Worm (Caenorhabditis elegans) whole organism, dauer: ENCODE data around the gene plc-4.

Experiments used
- unc-62 ChIP-seq: sonication (generic microtip); optimal IDR thresholded peaks from 2 replicates; lab custom pipeline; 2017; ENCODE audit warnings: missing biosample characterization, missing genetic modification reagents, missing genetic modification characterization

The plc-4 gene

DNA sequence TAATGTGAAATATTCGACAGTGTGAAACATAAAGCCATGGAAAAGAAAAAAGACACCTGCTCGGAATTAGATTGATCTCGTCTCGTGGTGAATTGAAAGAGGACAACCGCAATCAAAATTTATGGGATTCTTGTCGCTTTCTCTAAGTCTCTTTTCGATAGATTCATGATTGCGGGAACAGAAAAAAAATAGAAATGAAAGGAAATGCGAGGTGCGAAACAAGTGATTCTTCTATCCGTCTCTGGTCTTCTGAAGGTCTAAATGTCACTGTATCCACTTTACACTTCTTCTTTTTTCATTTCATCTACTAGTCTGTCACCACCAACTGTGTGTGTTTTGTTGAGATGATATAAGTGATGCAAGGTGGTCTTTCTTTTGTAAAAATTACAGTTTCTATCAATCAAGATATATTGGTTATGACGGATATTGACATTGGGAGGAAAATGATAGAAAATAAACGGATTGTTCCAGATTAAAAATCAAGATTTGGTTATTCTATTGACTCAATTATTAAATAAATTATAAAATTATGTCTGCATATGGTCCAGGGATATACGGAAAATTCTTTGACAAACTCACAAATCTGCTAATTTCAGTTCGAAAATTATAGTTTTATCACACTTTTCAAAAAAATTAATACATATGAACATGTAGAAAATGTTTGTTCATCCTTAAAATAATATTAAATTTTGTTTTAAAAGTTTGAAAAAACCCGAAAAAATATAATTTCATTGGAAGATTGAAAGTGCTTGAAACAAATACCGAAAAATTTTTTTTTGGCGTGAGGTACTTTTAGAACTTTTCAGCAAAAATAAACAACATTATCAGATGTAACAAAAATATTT lies 18.0 kb upstream of the plc-4 start:
- no peak for TF ChIP-seq unc-62 (GFP tag; lab: Kevin White, UChicago)

DNA sequence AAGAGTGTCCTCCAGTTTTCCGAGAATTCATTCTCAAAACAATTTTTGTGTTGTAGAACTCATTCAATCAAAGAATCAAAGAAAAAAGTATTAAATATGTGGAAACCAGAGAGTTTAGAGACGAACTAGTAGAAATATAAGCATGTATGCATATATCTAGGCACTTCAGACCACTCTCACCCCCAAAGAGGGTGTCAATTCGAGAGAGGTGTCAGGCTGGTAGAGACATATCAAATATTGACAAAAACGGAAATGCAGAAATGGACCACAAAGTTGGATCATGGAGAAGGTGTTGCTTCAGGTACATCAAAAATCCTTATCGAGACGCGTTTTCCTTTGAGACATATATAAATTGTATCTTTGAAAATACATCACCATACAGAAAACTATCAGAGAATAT lies 11.3 kb upstream of the plc-4 start:
- no peak for TF ChIP-seq unc-62 (GFP tag; lab: Kevin White, UChicago)

DNA sequence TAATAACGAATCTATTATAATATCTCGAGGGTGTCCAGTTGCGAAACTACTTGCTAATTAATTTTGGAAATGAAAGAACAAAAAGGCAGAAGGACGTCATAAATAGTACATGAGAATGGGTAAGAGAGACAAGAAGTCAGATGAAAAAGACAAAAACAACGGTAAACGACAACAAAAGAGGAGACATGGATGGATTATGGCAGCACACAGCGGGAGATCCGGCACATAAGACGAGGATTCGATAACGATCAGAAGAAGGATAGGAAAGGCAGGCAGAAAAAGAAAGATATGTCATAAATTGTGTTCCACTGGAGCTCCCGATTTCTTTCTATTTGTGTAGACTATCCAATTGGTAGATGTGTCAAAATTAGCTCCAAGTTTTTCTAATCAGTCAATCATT lies 9.1 kb upstream of the plc-4 start:
- no peak for TF ChIP-seq unc-62 (GFP tag; lab: Kevin White, UChicago)

DNA sequence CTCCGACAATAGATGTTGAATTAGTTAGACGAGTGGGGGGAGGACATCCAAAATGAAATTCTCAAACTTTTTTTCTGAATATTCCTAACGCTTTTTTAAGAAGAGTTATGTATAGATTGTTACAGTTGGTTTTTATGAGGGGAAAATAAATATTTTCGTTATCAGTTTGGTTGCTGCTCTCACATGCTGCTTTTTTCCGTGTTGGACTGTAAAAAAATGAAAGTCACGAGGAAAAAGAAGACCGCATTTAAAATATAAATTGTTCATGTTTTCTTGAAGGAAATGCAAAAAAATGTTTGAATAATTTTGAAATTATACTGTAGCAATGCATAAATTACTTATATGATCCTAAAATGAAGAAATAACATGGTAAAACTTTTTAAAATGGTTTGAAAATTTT lies 8.4 kb upstream of the plc-4 start:
- TF ChIP-seq unc-62 (GFP tag; lab: Kevin White, UChicago) = no peak

DNA sequence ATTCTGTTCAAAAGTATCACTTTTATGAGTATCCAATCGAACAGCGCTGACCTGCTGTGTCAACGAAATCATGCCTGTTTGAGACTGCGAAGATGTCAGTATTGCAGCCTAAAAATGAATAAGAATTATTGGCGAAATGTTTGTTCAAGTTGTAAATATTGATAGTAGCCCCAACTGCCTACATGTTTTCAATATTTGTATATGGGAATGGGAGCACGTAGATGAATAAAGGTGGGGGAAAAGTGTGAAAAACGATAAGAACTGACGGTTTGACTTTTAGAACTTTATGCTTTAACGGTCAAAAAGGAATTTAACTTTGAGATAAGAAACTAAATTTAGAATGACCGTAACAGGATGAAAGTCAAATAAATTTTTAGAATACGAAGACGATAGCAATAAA lies 7.8 kb upstream of the plc-4 start:
- no peak for TF ChIP-seq unc-62 (GFP tag; lab: Kevin White, UChicago)

DNA sequence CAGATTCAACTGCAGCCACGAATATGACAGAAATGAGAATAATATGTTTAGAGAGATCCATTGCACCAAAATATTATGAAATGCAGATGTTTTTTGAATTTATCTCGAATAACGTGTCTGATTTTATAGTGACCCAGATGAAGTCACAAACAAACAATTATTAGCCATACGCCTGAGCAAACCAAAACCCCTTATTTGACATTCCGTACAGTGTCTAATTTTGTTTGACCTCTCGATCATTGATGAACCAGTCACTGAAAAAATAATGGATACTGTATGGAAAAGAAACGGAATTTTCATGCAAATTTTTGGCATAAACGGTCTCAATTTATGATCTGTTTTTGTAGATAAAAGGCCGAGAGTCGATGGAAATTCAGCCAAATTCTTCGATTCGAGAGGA lies 3.7 kb upstream of the plc-4 start, which contains the start of the genes R05G6.9 and R05G6.3:
Gene R05G6.9 (minus strand): TSS at position 101 of the 400 bp plus-strand sequence.
Gene R05G6.3 (plus strand): TSS at position 386 of the 400 bp plus-strand sequence.
- no peak for TF ChIP-seq unc-62 (GFP tag; lab: Kevin White, UChicago)

DNA sequence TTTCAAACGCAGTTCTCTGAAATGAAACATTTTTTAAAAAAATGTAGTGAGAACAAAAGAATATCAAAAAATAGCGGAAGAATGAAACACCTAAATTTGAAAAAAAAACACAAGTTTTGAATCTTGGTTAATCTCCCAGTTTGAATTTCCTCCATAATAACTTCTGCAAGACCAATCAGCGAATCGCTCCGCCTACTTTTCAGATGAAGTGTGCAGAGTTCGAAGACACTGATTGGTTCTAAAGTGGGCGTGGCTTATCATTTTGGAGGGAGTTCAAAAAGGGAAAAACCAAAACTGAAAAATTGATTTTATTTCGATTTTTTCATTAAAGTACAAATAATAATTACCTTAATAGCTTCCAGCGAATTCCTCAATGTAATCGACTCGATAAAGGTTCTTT lies 1.6 kb downstream of the plc-4 start:
- TF ChIP-seq unc-62 (GFP tag; lab: Kevin White, UChicago) = no peak

DNA sequence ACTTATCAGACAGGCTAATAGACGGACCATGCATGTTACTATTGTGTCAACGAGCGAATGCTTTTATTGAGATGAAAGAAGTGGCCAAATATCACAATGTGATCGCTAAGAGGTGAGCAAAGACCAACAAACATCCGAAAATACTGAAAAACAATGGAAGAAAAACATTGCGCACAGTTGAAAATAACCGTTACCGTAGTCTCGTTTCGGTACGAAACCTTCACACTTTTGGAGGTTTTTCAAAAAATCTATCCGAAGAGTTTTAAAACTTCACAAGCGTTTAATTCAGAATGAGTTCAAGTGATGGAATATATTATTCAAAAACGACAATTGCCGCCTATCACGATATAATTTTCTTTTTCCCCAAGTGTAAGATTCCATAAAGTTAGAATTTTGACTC lies 3.6 kb downstream of the plc-4 start:
- TF ChIP-seq unc-62 (GFP tag; lab: Kevin White, UChicago) = no peak

DNA sequence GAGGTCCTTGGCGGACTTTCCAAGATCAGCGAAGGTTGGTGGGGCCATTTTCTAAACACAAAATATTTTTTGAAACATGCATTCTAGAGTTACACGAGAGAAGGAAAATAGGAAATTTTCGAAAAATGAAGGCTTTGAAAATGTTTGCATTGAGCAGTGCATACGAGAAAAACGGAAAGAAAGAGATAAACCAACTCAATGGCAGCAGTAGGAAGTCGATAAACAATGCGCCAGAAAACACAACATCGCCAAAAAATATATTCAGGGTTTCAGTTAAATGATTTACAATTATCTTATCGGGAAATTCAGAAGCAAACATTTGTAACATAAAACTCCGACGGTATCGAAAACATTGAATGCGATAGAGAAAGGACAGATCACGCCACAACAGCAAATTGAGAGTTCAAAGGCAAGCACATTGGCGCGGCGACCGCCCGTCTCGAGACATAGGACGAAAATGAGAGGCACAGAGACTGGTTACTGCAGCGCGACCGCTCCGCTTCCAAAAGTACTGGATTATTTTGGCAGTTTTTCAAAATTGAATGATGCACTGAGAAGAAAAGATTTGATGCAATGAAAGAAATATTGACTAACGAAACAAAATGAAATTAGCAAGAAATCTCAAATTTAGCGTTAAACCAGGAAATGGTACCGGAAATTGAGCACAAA lies 4.5 kb downstream of the plc-4 start, which contains the start of the genes vdac-1 and R05G6.5:
Gene vdac-1 (minus strand): TSS at position 51 of the 669 bp plus-strand sequence.
Gene R05G6.5 (plus strand): TSS at position 527 of the 669 bp plus-strand sequence.
- TF ChIP-seq unc-62 (GFP tag; lab: Kevin White, UChicago) = no peak

DNA sequence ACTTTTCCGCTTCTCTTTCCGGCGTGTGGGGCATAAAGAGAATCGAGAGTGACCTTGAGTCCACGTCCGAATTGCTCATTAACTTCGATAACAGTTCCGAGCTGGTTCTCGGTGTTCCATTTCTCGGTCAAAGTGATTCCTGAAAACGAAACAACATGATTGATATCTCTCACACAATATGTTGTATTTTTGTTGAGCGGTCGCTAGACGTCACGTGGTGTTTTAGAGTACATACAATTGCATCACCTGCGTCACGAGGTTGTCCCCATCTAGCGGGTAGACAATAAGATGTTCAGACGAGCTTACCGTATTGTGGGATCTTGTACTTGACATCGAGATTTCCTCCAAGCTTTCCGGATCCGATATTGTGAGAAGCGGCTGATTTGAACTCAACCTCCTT lies 5.2 kb downstream of the plc-4 start:
- no peak for TF ChIP-seq unc-62 (GFP tag; lab: Kevin White, UChicago)

DNA sequence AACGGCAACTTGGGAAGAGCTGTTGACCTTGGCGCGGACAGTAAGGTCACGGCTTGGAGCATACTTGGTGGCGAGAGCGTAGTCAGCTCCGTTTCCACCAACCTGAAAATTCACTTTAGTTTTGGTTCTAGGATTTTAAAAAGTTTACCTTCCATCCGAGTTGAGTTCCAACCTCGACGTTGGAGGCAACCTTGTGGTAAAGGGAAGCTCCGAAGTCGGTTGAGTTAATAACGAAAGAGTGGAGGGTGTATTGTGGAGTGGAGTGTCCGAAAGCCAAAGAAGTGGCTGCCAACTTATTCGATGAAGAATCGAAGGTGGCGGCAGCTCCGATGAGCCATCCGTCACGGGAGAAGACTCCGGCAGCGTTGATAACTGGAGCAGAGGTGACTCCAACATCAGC lies 5.8 kb downstream of the plc-4 start:
- no peak for TF ChIP-seq unc-62 (GFP tag; lab: Kevin White, UChicago)

DNA sequence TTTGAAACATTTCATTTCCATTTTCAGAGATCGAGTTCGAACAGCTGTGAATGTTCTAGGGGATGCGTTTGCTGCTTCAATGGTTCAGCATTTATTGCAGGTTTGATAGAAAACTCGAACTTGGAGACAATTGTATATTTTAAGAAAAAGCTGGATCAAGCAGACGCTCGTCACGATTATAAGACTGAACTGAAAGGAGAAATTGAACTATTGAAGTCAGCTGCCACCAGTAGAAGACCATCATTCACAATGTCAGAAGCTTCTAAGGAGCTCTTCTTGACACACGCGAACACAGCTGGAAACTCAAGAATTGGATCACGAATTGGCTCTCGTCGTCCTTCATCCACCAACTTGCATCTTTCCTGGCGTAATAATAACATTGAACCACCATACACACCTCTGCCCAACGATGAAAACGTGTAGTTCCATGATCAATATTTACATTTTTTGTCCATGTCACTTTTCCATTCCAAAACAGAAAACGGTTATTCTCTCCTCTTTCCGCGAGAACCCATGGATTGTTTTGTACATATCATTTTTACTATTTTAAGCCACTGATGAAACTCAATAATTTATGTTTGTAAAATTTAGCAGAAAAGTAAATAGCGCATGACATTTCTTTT lies 6.5 kb downstream of the plc-4 start:
- no peak for TF ChIP-seq unc-62 (GFP tag; lab: Kevin White, UChicago)

DNA sequence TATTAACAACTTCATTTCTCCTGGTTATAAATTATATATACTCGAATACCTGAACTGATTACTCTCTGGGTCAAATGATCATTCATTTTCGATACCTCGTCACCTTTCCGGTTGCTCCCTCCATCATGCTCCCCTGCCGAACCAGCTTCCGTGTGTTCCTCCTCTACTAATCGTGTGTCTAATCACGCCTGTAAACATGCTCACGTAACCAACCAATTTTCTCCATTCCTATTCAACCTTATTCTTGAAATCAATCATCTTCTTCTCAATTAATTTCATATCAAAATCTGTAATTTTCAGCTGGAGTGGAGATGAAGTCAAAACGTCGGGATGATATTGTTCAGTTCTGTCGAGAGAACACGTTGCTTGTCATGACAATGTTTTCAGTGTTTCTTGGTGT lies 9.1 kb downstream of the plc-4 start, which contains the start of gene glt-6:
Gene glt-6 (plus strand): TSS at position 301 of the 400 bp plus-strand sequence.
- TF ChIP-seq unc-62 (GFP tag; lab: Kevin White, UChicago) = no peak

DNA sequence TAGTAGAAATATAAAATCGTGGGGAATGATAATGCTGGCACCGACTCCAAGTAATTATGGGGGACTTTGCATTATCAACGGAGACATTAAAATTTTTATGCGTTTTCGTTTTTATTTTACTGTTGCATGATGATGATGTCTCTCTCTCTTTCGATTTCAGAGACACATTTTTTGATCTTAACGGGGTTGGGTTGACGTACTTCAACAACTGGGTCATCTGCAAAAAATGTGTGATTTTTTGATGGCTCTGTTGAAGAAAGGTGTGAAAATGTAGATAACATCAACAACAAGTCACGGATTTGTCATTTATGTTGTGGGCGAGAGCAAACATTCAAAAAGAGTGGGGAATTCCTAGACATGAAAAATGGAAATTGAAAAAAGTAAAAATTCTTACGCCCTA lies 11.1 kb downstream of the plc-4 start, which contains the start of gene F55G1.15:
Gene F55G1.15 (minus strand): TSS at position 101 of the 400 bp plus-strand sequence.
- no peak for TF ChIP-seq unc-62 (GFP tag; lab: Kevin White, UChicago)

DNA sequence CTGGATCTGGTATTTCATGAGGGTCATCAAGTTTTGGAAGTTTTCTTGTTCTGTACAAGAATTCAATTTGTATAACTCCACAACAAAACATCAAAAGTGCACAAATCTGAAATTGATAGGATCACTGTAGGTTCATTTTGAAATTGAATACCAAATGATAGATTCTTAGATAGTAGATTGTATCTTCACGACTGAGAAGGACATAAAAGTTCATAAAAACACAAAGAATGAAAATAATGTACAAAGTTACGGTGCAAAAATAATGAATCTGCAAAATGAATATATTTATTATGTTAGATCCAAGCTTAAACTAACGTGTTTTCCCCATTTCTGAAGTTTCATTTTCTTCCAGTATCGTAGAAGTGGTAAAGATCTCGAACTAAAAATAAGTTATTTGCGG lies 11.5 kb downstream of the plc-4 start:
- no peak for TF ChIP-seq unc-62 (GFP tag; lab: Kevin White, UChicago)

DNA sequence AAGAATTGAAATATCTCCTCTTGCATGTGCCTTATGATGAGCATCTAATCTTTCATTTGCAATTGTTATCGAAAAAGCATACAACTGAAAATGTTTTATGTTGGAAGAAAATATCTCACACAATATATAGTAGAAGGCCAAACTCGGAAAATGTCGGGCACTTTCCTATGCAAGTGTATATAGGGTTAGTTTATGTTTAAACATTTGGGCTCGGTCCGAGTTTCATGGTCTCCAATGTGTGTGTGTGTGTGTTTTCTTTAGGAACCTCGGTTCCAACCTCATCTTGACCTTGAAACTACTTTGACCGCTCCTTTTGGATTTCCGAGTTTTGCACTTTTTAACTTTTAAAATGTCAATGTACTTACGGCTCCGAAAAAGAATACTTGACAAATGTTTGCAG lies 13.2 kb downstream of the plc-4 start:
- TF ChIP-seq unc-62 (GFP tag; lab: Kevin White, UChicago) = no peak
